Worm (Caenorhabditis elegans): Measurements from ENCODE around the gene arl-1.
A peak's percentile ranks its signal among the peaks of the same experiment; 100 is the strongest.

arl-1 gene

DNA sequence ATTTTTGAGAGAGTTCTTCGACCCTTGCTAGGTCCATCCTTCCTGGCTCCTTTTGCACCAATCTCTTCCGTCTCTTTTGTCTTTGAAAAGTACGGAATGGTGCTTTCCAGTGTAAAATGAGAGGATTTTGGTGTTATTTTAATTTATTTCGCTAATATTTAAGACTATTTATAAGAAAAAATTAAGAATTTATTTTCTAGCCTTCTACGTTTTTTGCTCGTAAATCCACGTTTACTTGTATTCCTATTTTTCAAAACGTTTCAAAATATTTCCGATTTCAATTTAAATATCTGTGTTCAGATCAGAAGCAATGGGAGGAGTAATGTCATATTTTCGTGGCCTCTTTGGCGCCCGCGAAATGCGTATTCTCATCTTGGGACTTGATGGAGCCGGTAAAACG is at the start of gene arl-1:
TSS of gene arl-1 (plus strand) at position 301 of the 400 bp plus-strand sequence.
- TF ChIP-seq unc-62 (GFP tag; optimal IDR thresholded peaks at IDR 0.05) (no peak), nhr-12 (tag; optimal IDR thresholded peaks at IDR 0.05) (no peak), nhr-10 (tag; optimal IDR thresholded peaks at IDR 0.05) (no peak), ceh-82 (tag; optimal IDR thresholded peaks at IDR 0.05) (no peak), ZK546.5 (tag; optimal IDR thresholded peaks at IDR 0.05) (no peak), elt-3 (tag; optimal IDR thresholded peaks at IDR 0.05) (no peak), lsy-2 (tag; optimal IDR thresholded peaks at IDR 0.05) (no peak), aly-2 (tag; optimal IDR thresholded peaks at IDR 0.05) (no peak), crh-2 (tag; optimal IDR thresholded peaks at IDR 0.05) (no peak), ztf-4 (tag; optimal IDR thresholded peaks at IDR 0.05) (no peak), lin-13 (GFP tag; optimal IDR thresholded peaks at IDR 0.05) (no peak), ama-1 (optimal IDR thresholded peaks at IDR 0.05) (no peak), nhr-237 (tag; optimal IDR thresholded peaks at IDR 0.05) (no peak)

- TF ChIP-seq sma-3 (GFP tag; optimal IDR thresholded peaks at IDR 0.05) (no peak), nhr-129 (tag; optimal IDR thresholded peaks at IDR 0.05) (peak; percentile 32), blmp-1 (tag; optimal IDR thresholded peaks at IDR 0.05; ENCODE audit: insufficient read depth) (peak; percentile 28), lin-11 (tag; optimal IDR thresholded peaks at IDR 0.05) (no peak)
Measured at ce11 chrII:8532015-8532414, 49.8 kb upstream of the arl-1 start.

ce11 chrII:8536060-8536459 is 45.7 kb upstream of the arl-1 start, which contains the start of gene W01C9.2:
Gene W01C9.2, plus strand, starts transcription at chrII:8536360.
- TF ChIP-seq lin-13 (GFP tag; optimal IDR thresholded peaks at IDR 0.05) (no peak), alr-1 (tag; optimal IDR thresholded peaks at IDR 0.05) (no peak), crh-2 (tag; optimal IDR thresholded peaks at IDR 0.05) (no peak), elt-3 (tag; optimal IDR thresholded peaks at IDR 0.05) (no peak), sem-4 (tag; optimal IDR thresholded peaks at IDR 0.05) (no peak), gmeb-1 (tag; optimal IDR thresholded peaks at IDR 0.05) (no peak), nhr-25 (tag; optimal IDR thresholded peaks at IDR 0.05) (no peak), lin-39 (tag; optimal IDR thresholded peaks at IDR 0.05) (no peak), ceh-82 (tag; optimal IDR thresholded peaks at IDR 0.05) (no peak), lsy-2 (tag; optimal IDR thresholded peaks at IDR 0.05) (no peak), nhr-77 (tag; optimal IDR thresholded peaks at IDR 0.05) (no peak), mab-5 (tag; optimal IDR thresholded peaks at IDR 0.05) (no peak)

DNA sequence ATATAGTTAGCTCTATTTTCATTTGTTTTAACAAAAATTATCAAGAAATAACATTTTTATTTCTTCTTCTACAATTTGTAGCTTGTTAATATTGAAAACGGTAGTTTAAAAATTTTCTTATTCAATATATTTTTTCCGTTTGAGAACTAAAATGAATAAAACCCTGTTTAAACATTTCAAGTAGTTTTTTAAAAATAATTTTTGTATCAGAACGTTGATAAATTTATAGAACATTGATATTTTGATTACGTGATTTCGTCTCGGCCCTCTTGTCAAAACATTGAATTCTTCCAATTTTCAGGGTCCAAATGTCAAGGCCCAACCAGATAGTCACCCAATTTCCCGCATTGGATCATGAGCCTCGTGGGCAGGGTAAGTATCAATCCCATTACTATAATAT is 41.4 kb upstream of the arl-1 start, which contains the start of gene pqn-73:
TSS of gene pqn-73 (plus strand) at position 301 of the 400 bp plus-strand sequence.
- TF ChIP-seq nhr-25 (tag; optimal IDR thresholded peaks at IDR 0.05): no peak
- TF ChIP-seq zag-1 (tag; optimal IDR thresholded peaks at IDR 0.05): no peak
- TF ChIP-seq blmp-1 (tag; optimal IDR thresholded peaks at IDR 0.05; ENCODE audit: insufficient read depth): no peak
- no peak for TF ChIP-seq nhr-10 (tag; optimal IDR thresholded peaks at IDR 0.05)
- TF ChIP-seq nhr-77 (tag; optimal IDR thresholded peaks at IDR 0.05): no peak
- no peak for TF ChIP-seq snpc-4 (tag; optimal IDR thresholded peaks at IDR 0.05)
- no peak for TF ChIP-seq R02D3.7 (tag; optimal IDR thresholded peaks at IDR 0.05)
- no peak for TF ChIP-seq nhr-129 (tag; optimal IDR thresholded peaks at IDR 0.05)
- TF ChIP-seq ceh-16 (tag; optimal IDR thresholded peaks at IDR 0.05): no peak
- TF ChIP-seq lin-39 (tag; optimal IDR thresholded peaks at IDR 0.05): no peak
- no peak for TF ChIP-seq unc-39 (tag; optimal IDR thresholded peaks at IDR 0.05)
- TF ChIP-seq ZK546.5 (tag; optimal IDR thresholded peaks at IDR 0.05): no peak
- TF ChIP-seq nhr-11 (tag; optimal IDR thresholded peaks at IDR 0.05): no peak
- no peak for TF ChIP-seq lin-13 (GFP tag; optimal IDR thresholded peaks at IDR 0.05)

DNA sequence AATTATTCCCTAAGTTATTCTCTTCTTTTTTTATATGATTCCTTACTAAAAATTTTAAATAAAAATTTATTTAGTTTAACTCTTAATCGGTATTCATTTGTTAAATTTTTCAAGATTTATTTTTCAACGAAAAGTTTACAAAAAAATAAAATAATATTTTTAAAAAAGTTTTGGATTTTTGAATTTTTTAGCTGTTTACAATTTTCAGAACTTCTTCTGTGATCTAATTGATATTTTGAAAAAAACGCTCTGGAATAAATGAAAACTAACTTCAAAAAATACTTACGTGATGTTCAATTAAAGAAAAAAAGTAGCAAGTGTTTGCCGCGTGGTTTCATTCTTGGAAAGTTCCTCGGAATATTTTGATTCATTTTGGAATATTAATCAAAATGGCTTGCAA is 36.5 kb upstream of the arl-1 start, which contains the start of gene decr-1.2:
TSS of gene decr-1.2 (plus strand) at position 301 of the 400 bp plus-strand sequence.
- TF ChIP-seq F13H6.1 (tag; optimal IDR thresholded peaks at IDR 0.05) (no peak), nhr-25 (tag; optimal IDR thresholded peaks at IDR 0.05) (no peak), mbf-1 (tag; optimal IDR thresholded peaks at IDR 0.05) (no peak), snpc-4 (tag; optimal IDR thresholded peaks at IDR 0.05) (no peak), zag-1 (tag; optimal IDR thresholded peaks at IDR 0.05) (no peak), lin-39 (tag; optimal IDR thresholded peaks at IDR 0.05) (no peak), alr-1 (tag; optimal IDR thresholded peaks at IDR 0.05) (no peak), sem-4 (tag; optimal IDR thresholded peaks at IDR 0.05) (no peak), R02D3.7 (tag; optimal IDR thresholded peaks at IDR 0.05) (no peak), peb-1 (tag; optimal IDR thresholded peaks at IDR 0.05) (no peak), mab-5 (tag; optimal IDR thresholded peaks at IDR 0.05) (no peak), gmeb-1 (tag; optimal IDR thresholded peaks at IDR 0.05) (no peak), ZK546.5 (tag; optimal IDR thresholded peaks at IDR 0.05) (no peak), lin-11 (tag; optimal IDR thresholded peaks at IDR 0.05) (no peak), ztf-11 (tag; optimal IDR thresholded peaks at IDR 0.05) (no peak), mdl-1 (tag; optimal IDR thresholded peaks at IDR 0.05) (no peak), nhr-129 (tag; optimal IDR thresholded peaks at IDR 0.05) (no peak), ztf-1 (GFP tag; conservative IDR thresholded peaks at IDR 0.05) (no peak), elt-1 (tag; optimal IDR thresholded peaks at IDR 0.05) (no peak)

All from whole organism, L2 larva.